Fruit fly (Drosophila melanogaster) whole organism, wandering third instar larva: ENCODE results near the gene CG31157.
A peak's percentile ranks its signal among the peaks of the same experiment; 100 is the strongest.

Experiments used
- Abd-B ChIP-seq: fragments of >200 bp; optimal IDR thresholded peaks from 2 replicates; lab custom pipeline; 2017; ENCODE audit warnings: missing biosample characterization, missing genetic modification characterization
- CrebA ChIP-seq: fragments of 200-800 bp; sonication (Bioruptor generic); optimal IDR thresholded peaks from 2 replicates; lab custom pipeline; 2016; ENCODE audit warnings: missing biosample characterization, mild to moderate bottlenecking, missing genetic modification characterization, borderline replicate concordance
- GATAd ChIP-seq: sonication (Bioruptor generic); optimal IDR thresholded peaks from 2 replicates; lab custom pipeline; 2016; ENCODE audit warnings: missing biosample characterization, missing genetic modification characterization
- Hr78 ChIP-seq: fragments of >200 bp; optimal IDR thresholded peaks from 2 replicates; lab custom pipeline; 2017; ENCODE audit warnings: missing biosample characterization, missing genetic modification characterization
- Vsx2 ChIP-seq: fragments of 200-300, 225-300 bp; sonication (Bioruptor generic); optimal IDR thresholded peaks from 2 replicates; lab custom pipeline; 2018; ENCODE audit warnings: missing biosample characterization, missing genetic modification characterization; ENCODE audit not compliant: partially characterized antibody
- br ChIP-seq: fragments of 200-800 bp; sonication (Bioruptor generic); optimal IDR thresholded peaks from 2 replicates; lab custom pipeline; 2016; ENCODE audit warnings: missing biosample characterization, missing genetic modification characterization
- dl ChIP-seq, 2 experiments: fragments of 175-275, 200-275 bp in 1 of 2; fragments of 200-275 bp in 1 of 2; sonication (Bioruptor generic); optimal IDR thresholded peaks; lab custom pipeline; 2018; ENCODE audit warnings: mild to moderate bottlenecking in 2 of 2, missing biosample characterization in 2 of 2, missing genetic modification characterization in 2 of 2, moderate library complexity in 2 of 2; ENCODE audit not compliant: partially characterized antibody in 2 of 2, insufficient read depth in 1 of 2
- dmrt93B ChIP-seq: fragments of 200-800 bp; sonication (Bioruptor generic); optimal IDR thresholded peaks from 2 replicates; lab custom pipeline; 2018; ENCODE audit warnings: missing biosample characterization, mild to moderate bottlenecking, missing genetic modification characterization
- h ChIP-seq: fragments of 200-800 bp; sonication (Bioruptor generic); optimal IDR thresholded peaks from 3 replicates; lab custom pipeline; 2016; ENCODE audit warnings: missing biosample characterization, mild to moderate bottlenecking, missing genetic modification characterization
- jim ChIP-seq: fragments of 175-275, 200-325 bp; sonication (Bioruptor generic); optimal IDR thresholded peaks from 2 replicates; lab custom pipeline; 2016; ENCODE audit warnings: missing biosample characterization, mild to moderate bottlenecking, missing genetic modification characterization

dm6 chr3R:13012351-13012750 is 35.2 kb upstream of the CG31157 start:
- TF ChIP-seq jim (GFP tag; lab: Kevin White, UChicago) (peak; percentile 11), CrebA (no peak), Hr78 (GFP tag; lab: Kevin White, UChicago) (no peak), GATAd (GFP tag; lab: Kevin White, UChicago) (no peak), dl (GFP tag; optimal IDR thresholded peaks at IDR 0.05; lab: Kevin White, UChicago; ENCODE audit: insufficient read depth in 1 of 2, partially characterized antibody in 2 of 2) (no peak), Abd-B (GFP tag; lab: Kevin White, UChicago) (no peak), dmrt93B (GFP tag; lab: Kevin White, UChicago) (no peak), h (GFP tag; lab: Kevin White, UChicago) (peak; percentile 85), br (GFP tag; lab: Kevin White, UChicago) (peak; percentile 81), Vsx2 (GFP tag; lab: Kevin White, UChicago) (no peak)
